Worm (Caenorhabditis elegans) whole organism, L4 larva: Measurements from ENCODE around the gene ZC374.2.

Experiments
- F37D6.2 ChIP-seq: sonication (generic microtip); optimal IDR thresholded peaks from 2 replicates; lab custom pipeline; 2016; ENCODE audit warnings: mild to moderate bottlenecking, missing genetic modification characterization, missing compliant biosample characterization
- T20F7.1 ChIP-seq: fragments of 200-800 bp; sonication (Bioruptor generic); optimal IDR thresholded peaks from 2 replicates; lab custom pipeline; 2018; ENCODE audit warnings: mild to moderate bottlenecking, missing genetic modification characterization, missing compliant biosample characterization
- Y48G9A.11 ChIP-seq: fragments of 200-800 bp; sonication (Bioruptor generic); IDR thresholded peaks from 2 replicates; pipeline ENCODE4 v1.3.6; 2022; ENCODE audit warnings: missing genetic modification reagents, missing genetic modification characterization, missing compliant biosample characterization
- aha-1 ChIP-seq: fragments of 150-350 bp; peaks from one replicate; lab custom pipeline; 2014; ENCODE audit warnings: missing biosample characterization, missing genetic modification characterization
- aly-2 ChIP-seq: sonication (generic microtip); optimal IDR thresholded peaks from 2 replicates; lab custom pipeline; 2018; ENCODE audit warnings: missing biosample characterization, missing genetic modification characterization
- arid-1 ChIP-seq: fragments of 200-800 bp; sonication (Bioruptor generic); conservative IDR thresholded peaks from 2 replicates; pipeline ENCODE4 v1.3.6; 2022; ENCODE audit warnings: missing genetic modification reagents, missing genetic modification characterization, missing compliant biosample characterization
- ceh-20 ChIP-seq: fragments of 200-800 bp; sonication (Bioruptor generic); IDR thresholded peaks from 2 replicates; pipeline ENCODE4 v1.3.6; 2022; ENCODE audit warnings: missing genetic modification reagents, missing genetic modification characterization, missing compliant biosample characterization
- cey-2 ChIP-seq: sonication (generic microtip); optimal IDR thresholded peaks from 3 replicates; lab custom pipeline; 2017; ENCODE audit warnings: missing genetic modification characterization, mild to moderate bottlenecking, missing compliant biosample characterization, antibody characterized with exemption, borderline replicate concordance; ENCODE audit not compliant: insufficient read depth
- daf-16 ChIP-seq, 3 experiments: sonication (generic microtip); optimal IDR thresholded peaks; 2 replicates each; lab custom pipeline; 2016 to 2017; ENCODE audit warnings: missing genetic modification characterization in 3 of 3, missing genetic modification reagents in 3 of 3, mild to moderate bottlenecking in 2 of 3, missing compliant biosample characterization in 2 of 3, missing biosample characterization in 1 of 3, moderate library complexity in 1 of 3
- daf-19 ChIP-seq: fragments of 200-800 bp; sonication (Bioruptor generic); conservative IDR thresholded peaks from 2 replicates; pipeline ENCODE4 v1.3.6; 2022; ENCODE audit warnings: missing genetic modification characterization, missing compliant biosample characterization
- egl-27 ChIP-seq: sonication (generic microtip); optimal IDR thresholded peaks from 3 replicates; lab custom pipeline; 2017; ENCODE audit warnings: missing biosample characterization, missing genetic modification reagents, missing genetic modification characterization
- fos-1 ChIP-seq: fragments of 150-350 bp; optimal IDR thresholded peaks from 2 replicates; lab custom pipeline; 2014; ENCODE audit warnings: missing biosample characterization, missing genetic modification characterization
- hif-1 ChIP-seq, 2 experiments: sonication (generic microtip); optimal IDR thresholded peaks; 2 replicates each; lab custom pipeline; 2016 to 2017; ENCODE audit warnings: missing compliant biosample characterization in 2 of 2, missing genetic modification characterization in 2 of 2, missing genetic modification reagents in 2 of 2, missing genotype in 2 of 2, mild to moderate bottlenecking in 1 of 2
- hlh-30 ChIP-seq: sonication (generic microtip); optimal IDR thresholded peaks from 2 replicates; lab custom pipeline; 2017; ENCODE audit warnings: antibody characterized with exemption, mild to moderate bottlenecking, missing genetic modification characterization, missing compliant biosample characterization; ENCODE audit not compliant: insufficient read depth
- hmg-1.1 ChIP-seq: fragments of 200-800 bp; sonication (Bioruptor generic); IDR thresholded peaks from 2 replicates; pipeline ENCODE4 v1.3.6; 2022; ENCODE audit warnings: missing genetic modification reagents, missing genetic modification characterization, missing compliant biosample characterization
- lim-7 ChIP-seq: fragments of 200-800 bp; sonication (Bioruptor generic); IDR thresholded peaks from 2 replicates; pipeline ENCODE4 v1.3.6; 2022; ENCODE audit warnings: missing genetic modification characterization, missing compliant biosample characterization
- lin-1 ChIP-seq: fragments of 200-800 bp; sonication (Bioruptor generic); IDR thresholded peaks from 2 replicates; pipeline ENCODE4 v1.3.6; 2022; ENCODE audit warnings: missing genetic modification reagents, missing genetic modification characterization, missing compliant biosample characterization
- lin-38 ChIP-seq: fragments of 200-800 bp; sonication (Bioruptor generic); IDR thresholded peaks from 2 replicates; pipeline ENCODE4 v1.3.6; 2022; ENCODE audit warnings: missing genetic modification reagents, missing genetic modification characterization, missing compliant biosample characterization
- mdl-1 ChIP-seq, 2 experiments: fragments of 150-350 bp in 1 of 2; sonication (generic microtip) in 1 of 2; optimal IDR thresholded peaks; 2 replicates each; lab custom pipeline; 2014 to 2017; ENCODE audit warnings: missing biosample characterization in 2 of 2, missing genetic modification characterization in 2 of 2
- mdt-29 ChIP-seq: fragments of 200-800 bp; sonication (Bioruptor generic); IDR thresholded peaks from 2 replicates; pipeline ENCODE4 v1.3.6; 2022; ENCODE audit warnings: missing genetic modification reagents, missing genetic modification characterization, missing compliant biosample characterization
- mep-1 ChIP-seq: fragments of 150-350 bp; sonication (generic microtip); optimal IDR thresholded peaks from 3 replicates; lab custom pipeline; 2014; ENCODE audit warnings: missing biosample characterization, missing genetic modification characterization
- nhr-10 ChIP-seq: fragments of 150-350 bp; optimal IDR thresholded peaks from 2 replicates; lab custom pipeline; 2014; ENCODE audit warnings: missing biosample characterization, missing genetic modification characterization
- nhr-102 ChIP-seq: sonication (generic microtip); optimal IDR thresholded peaks from 2 replicates; lab custom pipeline; 2016; ENCODE audit warnings: mild to moderate bottlenecking, missing genetic modification characterization, moderate library complexity, missing compliant biosample characterization
- nhr-111 ChIP-seq: fragments of 200-800 bp; sonication (Bioruptor generic); optimal IDR thresholded peaks from 2 replicates; lab custom pipeline; 2018; ENCODE audit warnings: mild to moderate bottlenecking, missing genetic modification characterization, missing compliant biosample characterization
- nhr-25 ChIP-seq: sonication (generic microtip); optimal IDR thresholded peaks from 2 replicates; lab custom pipeline; 2017; ENCODE audit warnings: missing genetic modification characterization, mild to moderate bottlenecking, missing compliant biosample characterization, antibody characterized with exemption, moderate library complexity, borderline replicate concordance; ENCODE audit not compliant: insufficient read depth
- nhr-48 ChIP-seq: sonication (generic microtip); optimal IDR thresholded peaks from 2 replicates; lab custom pipeline; 2016; ENCODE audit warnings: mild to moderate bottlenecking, missing genetic modification characterization, missing compliant biosample characterization
- php-3 ChIP-seq: fragments of 200-800 bp; sonication (Bioruptor generic); IDR thresholded peaks from 2 replicates; pipeline ENCODE4 v1.3.6; 2022; ENCODE audit warnings: missing genetic modification reagents, missing genetic modification characterization, missing compliant biosample characterization
- pqm-1 ChIP-seq: sonication (generic microtip); optimal IDR thresholded peaks from 2 replicates; lab custom pipeline; 2017; ENCODE audit warnings: missing biosample characterization, missing genetic modification characterization
- sdz-12 ChIP-seq: fragments of 200-800 bp; sonication (Bioruptor generic); optimal IDR thresholded peaks from 2 replicates; lab custom pipeline; 2018; ENCODE audit warnings: mild to moderate bottlenecking, missing genetic modification characterization, missing compliant biosample characterization
- skn-1 ChIP-seq: fragments of 150-350 bp; optimal IDR thresholded peaks from 2 replicates; lab custom pipeline; 2014; ENCODE audit warnings: missing biosample characterization, missing genetic modification characterization
- spr-1 ChIP-seq: sonication (generic microtip); optimal IDR thresholded peaks from 2 replicates; lab custom pipeline; 2016; ENCODE audit warnings: mild to moderate bottlenecking, missing genetic modification characterization, missing compliant biosample characterization
- spr-3 ChIP-seq: fragments of 200-800 bp; sonication (Bioruptor generic); optimal IDR thresholded peaks from 2 replicates; lab custom pipeline; 2018; ENCODE audit warnings: mild to moderate bottlenecking, missing genetic modification characterization, missing compliant biosample characterization
- unc-130 ChIP-seq: sonication (generic microtip); optimal IDR thresholded peaks from 2 replicates; lab custom pipeline; 2016; ENCODE audit warnings: missing genetic modification reagents, missing genetic modification characterization, missing compliant biosample characterization
- unc-62 ChIP-seq, 3 experiments: fragments of 150-350 bp in 1 of 3; sonication (generic microtip); optimal IDR thresholded peaks in 2 of 3; peaks in 1 of 3; 1 replicate in 1 of 3; 2 replicates in 2 of 3; lab custom pipeline; 2014 to 2017; ENCODE audit warnings: missing biosample characterization in 3 of 3, missing genetic modification characterization in 3 of 3, missing genetic modification reagents in 3 of 3, missing genotype in 1 of 3
- vab-7 ChIP-seq: fragments of 200-800 bp; sonication (Bioruptor generic); IDR thresholded peaks from 2 replicates; pipeline ENCODE4 v1.3.6; 2022; ENCODE audit warnings: missing genetic modification reagents, missing genetic modification characterization, missing compliant biosample characterization
- zag-1 ChIP-seq: fragments of 150-350 bp; optimal IDR thresholded peaks from 2 replicates; lab custom pipeline; 2014; ENCODE audit warnings: missing biosample characterization, missing genetic modification characterization
- zfp-3 ChIP-seq: fragments of 200-800 bp; sonication (Bioruptor generic); conservative IDR thresholded peaks from 2 replicates; pipeline ENCODE4 v1.3.6; 2022; ENCODE audit warnings: missing genetic modification reagents, missing genetic modification characterization, missing compliant biosample characterization
- zip-2 ChIP-seq: fragments of 150-350 bp; optimal IDR thresholded peaks from 2 replicates; lab custom pipeline; 2014; ENCODE audit warnings: missing biosample characterization, missing genetic modification characterization
- ztf-11 ChIP-seq: fragments of 150-350 bp; optimal IDR thresholded peaks from 2 replicates; lab custom pipeline; 2014; ENCODE audit warnings: missing biosample characterization, missing genetic modification characterization

Gene ZC374.2

DNA sequence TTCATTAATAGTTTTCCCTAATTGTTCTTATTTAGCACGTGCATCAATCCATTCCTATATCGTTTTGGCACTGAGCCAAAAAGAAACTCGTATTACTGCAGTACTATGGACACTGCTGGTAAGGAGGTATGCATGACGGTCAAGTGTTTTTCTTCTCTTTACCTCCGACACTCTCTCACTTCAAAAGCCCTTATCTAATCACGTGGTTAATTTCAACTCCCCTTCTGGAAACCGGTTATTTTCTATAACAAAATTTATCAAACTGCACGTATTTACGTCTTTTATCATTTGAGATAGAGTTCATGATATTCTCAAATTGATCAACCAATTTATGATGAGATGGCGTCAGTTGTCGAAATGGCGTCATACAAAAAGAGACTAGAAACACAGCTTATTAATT lies 4.4 kb upstream of the ZC374.2 start (continued):
- TF ChIP-seq unc-130 (GFP tag; lab: Kevin White, UChicago) (no peak), spr-3 (GFP tag; lab: Kevin White, UChicago) (no peak), egl-27 (tag; lab: Kevin White, UChicago) (no peak), zfp-3 (GFP tag; lab: Robert Waterston, UW) (no peak), vab-7 (no peak), ztf-11 (tag; lab: Kevin White, UChicago) (no peak), nhr-111 (GFP tag; lab: Kevin White, UChicago) (no peak), fos-1 (tag; lab: Kevin White, UChicago) (no peak), zag-1 (no peak), hmg-1.1 (GFP tag; lab: Robert Waterston, UW) (no peak), unc-62 (GFP tag; optimal IDR thresholded peaks at IDR 0.05 in 1 of 2; lab: Kevin White, UChicago) (peak in 1 of 2 experiments; percentile 88), unc-62 (tag; optimal IDR thresholded peaks at IDR 0.05; lab: Kevin White, UChicago) (no peak), lin-38 (GFP tag; lab: Robert Waterston, UW) (no peak), lim-7 (GFP tag; lab: Robert Waterston, UW) (no peak), pqm-1 (tag; lab: Kevin White, UChicago) (peak; percentile 28), nhr-102 (tag; lab: Kevin White, UChicago) (peak; percentile 73), mdt-29 (GFP tag; lab: Robert Waterston, UW) (0 out of 2 replicates have a peak, but pooled peaks have one; percentile 53), zip-2 (tag; lab: Kevin White, UChicago) (peak; percentile 43), arid-1 (no peak), php-3 (peak; percentile 63), mdl-1 (tag; optimal IDR thresholded peaks at IDR 0.05; lab: Kevin White, UChicago) (peak in 1 of 2 experiments; percentile 82), lin-1 (peak; percentile 69; the same call in 1 of the 2 replicates), daf-19 (GFP tag; lab: Robert Waterston, UW) (no peak), F37D6.2 (tag; lab: Kevin White, UChicago) (no peak), aly-2 (tag; lab: Kevin White, UChicago) (no peak), ceh-20 (peak; percentile 64), daf-16 (GFP tag; optimal IDR thresholded peaks at IDR 0.05; lab: Kevin White, UChicago) (peak in 1 of 2 experiments; percentile 45), daf-16 (tag; optimal IDR thresholded peaks at IDR 0.05; lab: Kevin White, UChicago) (peak; percentile 95), mep-1 (tag; lab: Kevin White, UChicago) (peak; percentile 62), sdz-12 (GFP tag; lab: Kevin White, UChicago) (no peak)

DNA sequence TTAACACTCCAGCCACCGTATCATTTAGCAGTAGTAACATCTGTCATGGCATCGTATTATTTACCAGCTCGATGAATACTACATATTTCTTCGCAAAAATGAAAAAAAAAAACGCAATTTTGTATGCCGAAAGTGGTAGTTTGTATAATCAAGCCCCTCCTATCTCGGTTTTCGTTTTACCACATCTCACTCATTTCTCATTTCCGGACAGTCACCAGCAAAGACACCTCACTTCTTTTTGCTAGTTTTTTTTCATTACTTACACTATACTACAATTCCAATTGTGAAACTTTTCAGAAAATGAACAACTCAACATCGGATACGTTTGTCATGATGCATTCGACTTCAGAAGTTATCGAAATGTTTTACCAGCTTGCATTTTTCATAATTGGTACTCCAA lies 1.9 kb upstream of the ZC374.2 start, which contains the start of gene gnrr-3:
Gene gnrr-3, plus strand, starts transcription at position 301 of the 400 bp plus-strand sequence.
- TF ChIP-seq nhr-48 (tag; lab: Kevin White, UChicago) = no peak
- no peak for TF ChIP-seq hif-1 (tag; optimal IDR thresholded peaks at IDR 0.05; lab: Kevin White, UChicago)
- TF ChIP-seq aha-1 (tag; lab: Kevin White, UChicago) = no peak
- TF ChIP-seq cey-2 (tag; lab: Kevin White, UChicago) = no peak
- no peak for TF ChIP-seq nhr-10 (tag; lab: Kevin White, UChicago)
- TF ChIP-seq spr-1 = no peak
- no peak for TF ChIP-seq hlh-30
- TF ChIP-seq mep-1 (tag; lab: Kevin White, UChicago) = no peak
- no peak for TF ChIP-seq lim-7 (GFP tag; lab: Robert Waterston, UW)
- TF ChIP-seq Y48G9A.11 (GFP tag; lab: Robert Waterston, UW) = no peak
- no peak for TF ChIP-seq daf-19 (GFP tag; lab: Robert Waterston, UW)
- no peak for TF ChIP-seq T20F7.1 (GFP tag; lab: Kevin White, UChicago)
- no peak for TF ChIP-seq skn-1 (tag; lab: Kevin White, UChicago)
- no peak for TF ChIP-seq nhr-25 (tag; lab: Kevin White, UChicago)
- TF ChIP-seq, all 104 proteins: peak for 0
